Worm (Caenorhabditis elegans): ENCODE results near the gene C27H5.12.

C27H5.12 gene

DNA sequence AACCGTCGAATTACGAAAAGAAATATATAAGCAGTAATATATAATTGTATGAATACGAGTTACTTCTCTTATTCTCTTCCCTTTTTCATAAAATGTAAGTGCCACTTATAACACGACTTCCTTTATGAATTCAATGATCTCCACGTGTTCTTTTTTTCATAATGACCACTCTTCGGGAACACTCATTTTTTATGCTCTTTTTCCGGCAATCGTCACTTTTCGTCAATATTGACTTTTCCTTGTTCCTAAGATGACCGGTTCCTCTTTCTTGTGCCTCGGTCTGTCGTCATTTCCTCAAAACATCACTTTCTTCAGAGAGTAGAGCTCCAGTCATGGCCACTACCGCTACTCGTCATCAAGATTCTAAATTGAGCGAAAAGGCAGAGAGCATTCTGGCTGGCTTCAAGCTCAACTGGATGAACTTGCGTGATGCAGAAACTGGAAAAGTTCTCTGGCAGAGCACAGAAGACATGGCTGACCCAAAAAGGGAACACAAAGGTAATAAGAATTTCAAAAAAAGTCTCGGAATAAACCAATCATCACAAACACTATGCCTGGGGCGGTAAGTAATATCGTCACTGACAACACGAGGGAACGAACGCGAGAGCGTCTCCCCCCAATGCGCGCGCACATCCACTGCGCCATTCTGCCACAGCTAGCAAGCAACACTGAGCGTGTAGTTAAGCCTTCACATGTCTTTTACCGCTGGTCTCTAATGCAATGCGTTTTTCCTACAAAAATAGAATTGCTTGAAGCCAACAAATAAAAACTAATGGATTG lies 22.3 kb upstream of the C27H5.12 start, which contains the start of gene pdl-1:
pdl-1 (plus strand) TSS at position 309 of the 780 bp plus-strand sequence.
- TF ChIP-seq tbx-37 (GFP tag; conservative IDR thresholded peaks at IDR 0.05) (peak; percentile 92), flt-1 (GFP tag; IDR thresholded peaks at IDR 0.05) (peak; percentile 97), ets-7 (tag; optimal IDR thresholded peaks at IDR 0.05) (peak; percentile 87), B0310.2 (tag; optimal IDR thresholded peaks at IDR 0.05) (peak; percentile 89), pes-1 (GFP tag; IDR thresholded peaks at IDR 0.05) (peak; percentile 97), hmbx-1 (tag; optimal IDR thresholded peaks at IDR 0.05) (peak; percentile 76), aly-1 (tag; optimal IDR thresholded peaks at IDR 0.05) (peak; percentile 96), hmg-4 (GFP tag; optimal IDR thresholded peaks at IDR 0.05) (peak; percentile 97), ceh-13 (GFP tag; optimal IDR thresholded peaks at IDR 0.05) (peak; percentile 95), sea-1 (GFP tag; conservative IDR thresholded peaks at IDR 0.05) (peak; percentile 96), tbx-11 (GFP tag; IDR thresholded peaks at IDR 0.05) (peak; percentile 94), F13C5.2 (tag; optimal IDR thresholded peaks at IDR 0.05) (peak; percentile 96), scrt-1 (GFP tag; IDR thresholded peaks at IDR 0.05) (peak; percentile 97), ceh-36 (tag; optimal IDR thresholded peaks at IDR 0.05) (peak; percentile 94), hnd-1 (tag; optimal IDR thresholded peaks at IDR 0.05) (peak; percentile 90), ama-1 (optimal IDR thresholded peaks at IDR 0.05) (no peak), tra-4 (tag; optimal IDR thresholded peaks at IDR 0.05) (peak; percentile 84)

DNA sequence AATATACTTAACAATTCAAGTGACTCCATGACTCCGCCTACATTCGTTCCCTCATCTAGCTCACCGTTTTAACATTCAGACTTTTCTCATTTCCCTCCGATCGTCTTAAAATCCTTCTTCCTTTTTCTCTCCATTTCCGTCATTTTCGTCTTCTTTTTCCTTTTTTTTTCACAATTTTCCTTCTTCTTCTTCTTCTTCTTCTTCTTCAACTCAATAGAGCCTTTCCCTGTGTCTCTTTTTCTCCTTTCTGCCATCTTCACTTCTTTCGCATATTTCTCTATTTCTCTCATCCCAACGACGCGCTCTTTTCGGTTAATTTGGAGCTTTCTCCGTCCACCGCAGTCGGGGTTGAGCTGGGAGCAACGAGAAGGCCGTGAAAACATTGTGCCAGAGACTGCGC lies 21.2 kb upstream of the C27H5.12 start:
- no peak for TF ChIP-seq hnd-1 (tag; optimal IDR thresholded peaks at IDR 0.05)
- no peak for TF ChIP-seq tbx-37 (GFP tag; conservative IDR thresholded peaks at IDR 0.05)
- no peak for TF ChIP-seq tbx-11 (GFP tag; IDR thresholded peaks at IDR 0.05)
- TF ChIP-seq pes-1 (GFP tag; IDR thresholded peaks at IDR 0.05), result no peak
- TF ChIP-seq hmbx-1 (tag; optimal IDR thresholded peaks at IDR 0.05), result no peak
- TF ChIP-seq flt-1 (GFP tag; IDR thresholded peaks at IDR 0.05), result no peak
- no peak for TF ChIP-seq ceh-13 (GFP tag; optimal IDR thresholded peaks at IDR 0.05)
- TF ChIP-seq ceh-36 (tag; optimal IDR thresholded peaks at IDR 0.05), result no peak
- no peak for TF ChIP-seq ama-1 (optimal IDR thresholded peaks at IDR 0.05)
- TF ChIP-seq tra-4 (tag; optimal IDR thresholded peaks at IDR 0.05), result no peak
- TF ChIP-seq B0310.2 (tag; optimal IDR thresholded peaks at IDR 0.05), result no peak

DNA sequence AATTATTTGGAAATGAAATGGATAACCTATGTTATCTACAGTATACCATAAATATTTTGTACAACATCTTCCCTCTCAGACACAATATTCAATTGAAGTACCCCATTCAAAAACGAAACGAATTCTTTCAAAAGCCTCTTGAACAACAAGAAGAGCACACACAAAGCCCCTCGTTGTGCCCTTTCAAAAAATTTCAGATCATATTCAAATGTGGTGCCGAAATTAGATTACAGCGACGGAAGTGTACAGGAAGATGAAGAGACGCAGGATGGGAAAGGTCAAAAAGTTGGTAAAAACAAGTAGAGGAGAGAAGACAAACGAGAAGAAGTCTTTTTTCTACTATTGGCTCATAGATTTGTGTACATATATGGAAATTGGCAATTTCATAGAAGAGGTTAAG lies 14.7 kb upstream of the C27H5.12 start:
- no peak for TF ChIP-seq hmg-4 (GFP tag; optimal IDR thresholded peaks at IDR 0.05)
- no peak for TF ChIP-seq pes-1 (GFP tag; IDR thresholded peaks at IDR 0.05)
- TF ChIP-seq tbx-37 (GFP tag; conservative IDR thresholded peaks at IDR 0.05), result no peak
- TF ChIP-seq F13C5.2 (tag; optimal IDR thresholded peaks at IDR 0.05), result no peak
- no peak for TF ChIP-seq ceh-13 (GFP tag; optimal IDR thresholded peaks at IDR 0.05)
- TF ChIP-seq scrt-1 (GFP tag; IDR thresholded peaks at IDR 0.05), result no peak
- no peak for TF ChIP-seq sea-1 (GFP tag; conservative IDR thresholded peaks at IDR 0.05)
- no peak for TF ChIP-seq aly-1 (tag; optimal IDR thresholded peaks at IDR 0.05)
- no peak for TF ChIP-seq hnd-1 (tag; optimal IDR thresholded peaks at IDR 0.05)

DNA sequence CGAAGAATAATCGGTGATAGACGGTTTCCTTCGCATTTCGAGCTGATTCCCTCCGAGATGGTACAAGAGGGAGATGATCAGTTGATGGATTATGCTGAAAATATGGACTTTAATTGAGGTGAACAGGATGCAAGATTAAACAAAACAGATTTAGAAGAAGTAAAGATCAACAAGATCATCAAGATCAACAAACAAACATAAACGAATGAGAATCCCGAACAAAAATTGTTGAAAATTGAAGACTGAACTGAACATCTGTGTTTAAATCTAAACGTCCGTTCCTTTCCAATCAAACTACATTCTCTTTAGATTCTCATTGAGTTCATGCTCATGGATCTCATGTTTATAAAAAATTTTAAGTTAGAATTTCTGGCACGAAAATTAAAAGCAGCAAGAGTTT lies 13.4 kb upstream of the C27H5.12 start, which contains the start of gene glc-4:
glc-4 (minus strand) TSS at position 101 of the 400 bp plus-strand sequence.
- TF ChIP-seq flt-1 (GFP tag; IDR thresholded peaks at IDR 0.05), result no peak
- TF ChIP-seq pes-1 (GFP tag; IDR thresholded peaks at IDR 0.05), result no peak
- TF ChIP-seq hmbx-1 (tag; optimal IDR thresholded peaks at IDR 0.05), result no peak
- TF ChIP-seq ama-1 (optimal IDR thresholded peaks at IDR 0.05), result no peak
- no peak for TF ChIP-seq tbx-37 (GFP tag; conservative IDR thresholded peaks at IDR 0.05)
- TF ChIP-seq ets-7 (tag; optimal IDR thresholded peaks at IDR 0.05), result no peak
- no peak for TF ChIP-seq aly-1 (tag; optimal IDR thresholded peaks at IDR 0.05)
- no peak for TF ChIP-seq ceh-36 (tag; optimal IDR thresholded peaks at IDR 0.05)
- TF ChIP-seq scrt-1 (GFP tag; IDR thresholded peaks at IDR 0.05), result no peak
- TF ChIP-seq B0310.2 (tag; optimal IDR thresholded peaks at IDR 0.05), result no peak
- TF ChIP-seq F13C5.2 (tag; optimal IDR thresholded peaks at IDR 0.05), result no peak
- TF ChIP-seq hnd-1 (tag; optimal IDR thresholded peaks at IDR 0.05), result no peak
- TF ChIP-seq tbx-11 (GFP tag; IDR thresholded peaks at IDR 0.05), result no peak
- no peak for TF ChIP-seq sea-1 (GFP tag; conservative IDR thresholded peaks at IDR 0.05)
- no peak for TF ChIP-seq ceh-13 (GFP tag; optimal IDR thresholded peaks at IDR 0.05)
- no peak for TF ChIP-seq hmg-4 (GFP tag; optimal IDR thresholded peaks at IDR 0.05)
- TF ChIP-seq tra-4 (tag; optimal IDR thresholded peaks at IDR 0.05), result no peak

DNA sequence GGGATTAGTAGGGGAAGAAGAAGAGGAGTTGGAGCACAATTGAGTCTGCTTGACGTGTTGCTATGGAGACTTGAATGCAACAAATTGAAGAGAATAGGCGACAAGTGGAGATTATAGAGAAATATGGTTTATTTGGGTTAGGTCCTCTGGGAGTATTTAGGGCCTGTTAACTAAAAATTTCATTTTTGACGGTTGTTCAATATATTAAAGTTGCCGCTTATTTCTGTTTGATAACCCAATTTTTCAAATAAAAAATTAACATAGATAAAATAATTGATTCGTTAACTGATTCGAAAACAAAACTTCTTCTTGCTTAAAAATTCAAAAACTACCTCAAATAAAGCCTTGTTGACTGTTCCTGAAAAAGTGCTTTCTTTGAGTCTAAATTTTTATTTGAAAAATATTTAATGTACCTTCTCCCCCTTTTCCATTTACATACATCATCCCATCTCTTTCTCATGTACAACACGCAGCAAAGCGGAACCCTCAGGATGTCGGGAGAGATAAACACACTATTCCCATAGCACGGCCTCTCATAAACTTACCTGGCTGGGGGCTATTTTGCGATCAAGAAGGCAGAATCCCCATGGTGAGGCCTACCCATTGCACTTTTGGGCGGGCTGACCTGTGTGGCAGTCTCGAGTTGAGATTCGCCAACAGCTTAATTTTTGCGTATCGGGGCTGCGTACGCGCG lies 10.0 kb upstream of the C27H5.12 start, which contains the start of gene dyf-13:
dyf-13 (minus strand) TSS at position 51 of the 694 bp plus-strand sequence.
- no peak for TF ChIP-seq ceh-13 (GFP tag; optimal IDR thresholded peaks at IDR 0.05)
- TF ChIP-seq aly-1 (tag; optimal IDR thresholded peaks at IDR 0.05), result no peak
- TF ChIP-seq F13C5.2 (tag; optimal IDR thresholded peaks at IDR 0.05), result no peak
- TF ChIP-seq sea-1 (GFP tag; conservative IDR thresholded peaks at IDR 0.05), result no peak
- no peak for TF ChIP-seq tra-4 (tag; optimal IDR thresholded peaks at IDR 0.05)
- no peak for TF ChIP-seq ets-7 (tag; optimal IDR thresholded peaks at IDR 0.05)

DNA sequence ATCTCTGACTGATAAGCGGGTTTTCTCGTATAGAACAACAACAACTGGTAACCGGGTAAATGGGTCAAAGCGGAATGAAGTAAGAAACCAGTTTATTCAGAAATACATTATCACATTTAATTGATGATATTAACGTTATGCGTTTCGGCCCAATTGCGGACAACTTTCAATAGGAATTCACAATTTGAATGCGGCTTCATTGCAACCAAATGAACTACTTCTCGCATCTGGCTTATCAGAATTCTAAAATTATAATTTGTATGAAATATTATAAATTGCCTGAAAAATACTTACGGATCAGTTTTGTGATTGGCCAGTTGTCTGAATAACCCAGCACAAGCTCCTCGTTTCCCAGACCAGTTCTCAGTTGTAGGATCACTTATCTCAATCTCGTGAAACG lies 7.3 kb upstream of the C27H5.12 start, which contains the start of gene col-36:
col-36 (minus strand) TSS at position 101 of the 400 bp plus-strand sequence.
- no peak for TF ChIP-seq scrt-1 (GFP tag; IDR thresholded peaks at IDR 0.05)
- no peak for TF ChIP-seq flt-1 (GFP tag; IDR thresholded peaks at IDR 0.05)
- no peak for TF ChIP-seq ets-7 (tag; optimal IDR thresholded peaks at IDR 0.05)
- no peak for TF ChIP-seq ceh-36 (tag; optimal IDR thresholded peaks at IDR 0.05)
- no peak for TF ChIP-seq sea-1 (GFP tag; conservative IDR thresholded peaks at IDR 0.05)
- TF ChIP-seq B0310.2 (tag; optimal IDR thresholded peaks at IDR 0.05), result no peak
- no peak for TF ChIP-seq hmg-4 (GFP tag; optimal IDR thresholded peaks at IDR 0.05)
- TF ChIP-seq F13C5.2 (tag; optimal IDR thresholded peaks at IDR 0.05), result no peak
- TF ChIP-seq hnd-1 (tag; optimal IDR thresholded peaks at IDR 0.05), result no peak

DNA sequence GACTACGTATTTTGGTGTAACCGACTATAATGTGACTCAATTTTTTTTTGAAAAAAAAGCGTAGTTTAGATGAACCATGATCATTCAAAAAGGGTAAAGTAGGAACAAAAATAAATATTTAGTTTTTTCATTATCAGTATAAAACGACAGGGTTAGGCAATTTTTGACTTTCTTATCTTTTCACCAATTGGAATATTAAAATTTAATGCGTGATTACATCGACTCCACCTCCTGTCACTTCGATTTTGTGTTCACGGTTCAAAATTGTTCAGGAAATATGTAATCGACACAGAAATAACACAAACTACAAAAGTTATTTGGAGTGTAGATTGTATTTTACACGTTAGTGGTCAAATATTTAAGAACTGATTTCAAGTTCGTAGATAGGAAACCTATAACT lies 5.4 kb upstream of the C27H5.12 start:
- TF ChIP-seq scrt-1 (GFP tag; IDR thresholded peaks at IDR 0.05), result no peak
- no peak for TF ChIP-seq pes-1 (GFP tag; IDR thresholded peaks at IDR 0.05)
- TF ChIP-seq ets-7 (tag; optimal IDR thresholded peaks at IDR 0.05), result no peak
- TF ChIP-seq hmbx-1 (tag; optimal IDR thresholded peaks at IDR 0.05), result no peak
- TF ChIP-seq tbx-11 (GFP tag; IDR thresholded peaks at IDR 0.05), result no peak
- no peak for TF ChIP-seq tbx-37 (GFP tag; conservative IDR thresholded peaks at IDR 0.05)
- TF ChIP-seq ama-1 (optimal IDR thresholded peaks at IDR 0.05), result no peak
- no peak for TF ChIP-seq tra-4 (tag; optimal IDR thresholded peaks at IDR 0.05)

All from whole organism, early embryonic.